Worm (Caenorhabditis elegans) whole organism, young adult: ENCODE measurements around the gene C45B2.6.
A peak's percentile ranks its signal among the peaks of the same experiment; 100 is the strongest.

Source experiments
- F23B12.7 ChIP-seq: sonication (generic microtip); optimal IDR thresholded peaks from 2 replicates; lab custom pipeline; 2017; ENCODE audit warnings: missing genetic modification characterization, mild to moderate bottlenecking, missing compliant biosample characterization, antibody characterized with exemption, moderate library complexity; ENCODE audit not compliant: insufficient read depth
- F33H1.4 ChIP-seq: fragments of 200-800 bp; sonication (Bioruptor generic); IDR thresholded peaks from 2 replicates; pipeline ENCODE4 v1.3.6; 2022; ENCODE audit warnings: missing genetic modification reagents, missing genetic modification characterization, missing compliant biosample characterization
- F49E8.2 ChIP-seq: sonication (generic microtip); optimal IDR thresholded peaks from 3 replicates; lab custom pipeline; 2017; ENCODE audit warnings: missing genetic modification characterization, mild to moderate bottlenecking, missing compliant biosample characterization, antibody characterized with exemption, moderate library complexity; ENCODE audit not compliant: insufficient read depth
- F57A8.1 ChIP-seq: fragments of 200-800 bp; sonication (Bioruptor generic); optimal IDR thresholded peaks from 2 replicates; lab custom pipeline; 2018; ENCODE audit warnings: mild to moderate bottlenecking, missing genetic modification characterization, moderate library complexity, missing compliant biosample characterization
- K11D2.4 ChIP-seq: fragments of 200-800 bp; sonication (Bioruptor generic); IDR thresholded peaks from 2 replicates; pipeline ENCODE4 v1.3.6; 2022; ENCODE audit warnings: missing genetic modification reagents, missing genetic modification characterization, missing compliant biosample characterization
- Y95B8A.8 ChIP-seq: fragments of 200-800 bp; sonication (Bioruptor generic); IDR thresholded peaks from 2 replicates; pipeline ENCODE4 v1.3.6; 2022; ENCODE audit warnings: missing genetic modification reagents, missing genetic modification characterization, missing compliant biosample characterization
- akir-1 ChIP-seq: fragments of 200-800 bp; sonication (Bioruptor generic); optimal IDR thresholded peaks from 2 replicates; lab custom pipeline; 2018; ENCODE audit warnings: mild to moderate bottlenecking, missing genetic modification characterization, moderate library complexity, missing compliant biosample characterization
- ama-1 ChIP-seq, 3 experiments: fragments of 150-350 bp in 1 of 3; sonication (generic microtip) in 2 of 3; optimal IDR thresholded peaks; 2 replicates each; lab custom pipeline; 2014 to 2018; ENCODE audit warnings: missing biosample characterization in 2 of 3, missing genetic modification characterization in 2 of 3, missing genetic modification reagents in 2 of 3
- atf-7 ChIP-seq: sonication (generic microtip); optimal IDR thresholded peaks from 2 replicates; lab custom pipeline; 2017; ENCODE audit warnings: mild to moderate bottlenecking, missing genetic modification characterization, missing compliant biosample characterization
- attf-5 ChIP-seq: fragments of 200-800 bp; sonication (Bioruptor generic); optimal IDR thresholded peaks from 2 replicates; lab custom pipeline; 2018; ENCODE audit warnings: mild to moderate bottlenecking, missing genetic modification characterization, missing compliant biosample characterization
- bed-2 ChIP-seq: fragments of 200-800 bp; sonication (Bioruptor generic); IDR thresholded peaks from 2 replicates; pipeline ENCODE4 v1.3.6; 2022; ENCODE audit warnings: missing genetic modification reagents, missing genetic modification characterization, missing compliant biosample characterization
- ceh-79 ChIP-seq: sonication (generic microtip); optimal IDR thresholded peaks from 2 replicates; lab custom pipeline; 2017; ENCODE audit warnings: mild to moderate bottlenecking, missing genetic modification characterization, missing compliant biosample characterization
- chd-7 ChIP-seq: sonication (generic microtip); optimal IDR thresholded peaks from 2 replicates; lab custom pipeline; 2016; ENCODE audit warnings: mild to moderate bottlenecking, missing genetic modification characterization, moderate library complexity, missing compliant biosample characterization
- egl-18 ChIP-seq: fragments of 200-800 bp; sonication (Bioruptor generic); IDR thresholded peaks from 2 replicates; pipeline ENCODE4 v1.3.6; 2022; ENCODE audit warnings: missing genetic modification reagents, missing genetic modification characterization, missing compliant biosample characterization
- hrde-1 ChIP-seq: sonication (generic microtip); optimal IDR thresholded peaks from 2 replicates; lab custom pipeline; 2016; ENCODE audit warnings: missing genetic modification characterization, mild to moderate bottlenecking, missing compliant biosample characterization, moderate library complexity, missing genotype, missing genetic modification reagents, borderline replicate concordance
- lag-1 ChIP-seq: fragments of 200-800 bp; sonication (Bioruptor generic); IDR thresholded peaks from 2 replicates; pipeline ENCODE4 v1.3.6; 2022; ENCODE audit warnings: missing genetic modification reagents, missing genetic modification characterization, missing compliant biosample characterization
- let-607 ChIP-seq, 2 experiments: fragments of 200-800 bp in 1 of 2; sonication (Bioruptor generic) in 1 of 2; sonication (generic microtip) in 1 of 2; optimal IDR thresholded peaks; 2 replicates each; lab custom pipeline; 2016 to 2018; ENCODE audit warnings: mild to moderate bottlenecking in 2 of 2, missing compliant biosample characterization in 2 of 2, missing genetic modification characterization in 2 of 2, moderate library complexity in 2 of 2, missing genotype in 1 of 2
- lin-26 ChIP-seq: fragments of 200-800 bp; sonication (Bioruptor generic); IDR thresholded peaks from 2 replicates; pipeline ENCODE4 v1.3.6; 2022; ENCODE audit warnings: missing genetic modification reagents, missing genetic modification characterization, missing compliant biosample characterization
- lir-1 ChIP-seq: fragments of 200-800 bp; sonication (Bioruptor generic); conservative IDR thresholded peaks from 2 replicates; pipeline ENCODE4 v1.3.6; 2022; ENCODE audit warnings: missing genetic modification reagents, missing genetic modification characterization, missing compliant biosample characterization
- madf-10 ChIP-seq: sonication (generic microtip); optimal IDR thresholded peaks from 2 replicates; lab custom pipeline; 2016; ENCODE audit warnings: mild to moderate bottlenecking, missing genetic modification characterization, missing compliant biosample characterization
- madf-8 ChIP-seq: fragments of 200-800 bp; sonication (Bioruptor generic); conservative IDR thresholded peaks from 2 replicates; pipeline ENCODE4 v1.3.6; 2022; ENCODE audit warnings: missing genetic modification reagents, missing genetic modification characterization, missing compliant biosample characterization
- mxl-1 ChIP-seq: sonication (generic microtip); optimal IDR thresholded peaks from 2 replicates; lab custom pipeline; 2016; ENCODE audit warnings: missing genetic modification characterization, missing compliant biosample characterization
- nhr-80 ChIP-seq: sonication (generic microtip); optimal IDR thresholded peaks from 2 replicates; lab custom pipeline; 2016; ENCODE audit warnings: missing genetic modification characterization, missing compliant biosample characterization
- pha-4 ChIP-seq: fragments of 150-350 bp; sonication (generic microtip); optimal IDR thresholded peaks from 2 replicates; lab custom pipeline; 2014; ENCODE audit warnings: missing biosample characterization, missing genetic modification reagents, missing genetic modification characterization
- rcor-1 ChIP-seq: fragments of 200-800 bp; sonication (Bioruptor generic); IDR thresholded peaks from 2 replicates; pipeline ENCODE4 v1.3.6; 2022; ENCODE audit warnings: missing genetic modification reagents, missing genetic modification characterization, missing compliant biosample characterization
- repo-1 ChIP-seq: sonication (generic microtip); optimal IDR thresholded peaks from 2 replicates; lab custom pipeline; 2017; ENCODE audit warnings: mild to moderate bottlenecking, missing genetic modification characterization, missing compliant biosample characterization
- rpc-1 ChIP-seq, 2 experiments: fragments of 150-350 bp in 1 of 2; sonication (generic microtip) in 1 of 2; optimal IDR thresholded peaks; 2 replicates each; lab custom pipeline; 2014 to 2018; ENCODE audit warnings: missing biosample characterization in 1 of 2, missing genetic modification characterization in 1 of 2, missing genetic modification reagents in 1 of 2, missing genotype in 1 of 2
- tbp1 ChIP-seq: fragments of 200-800 bp; sonication (Bioruptor generic); optimal IDR thresholded peaks from 2 replicates; lab custom pipeline; 2018; ENCODE audit warnings: mild to moderate bottlenecking, missing genetic modification characterization, missing compliant biosample characterization
- ztf-22 ChIP-seq: fragments of 200-800 bp; sonication (Bioruptor generic); optimal IDR thresholded peaks from 2 replicates; lab custom pipeline; 2018; ENCODE audit warnings: mild to moderate bottlenecking, missing genetic modification characterization, moderate library complexity, missing compliant biosample characterization
- ztf-3 ChIP-seq: fragments of 200-800 bp; sonication (Bioruptor generic); optimal IDR thresholded peaks from 2 replicates; lab custom pipeline; 2018; ENCODE audit warnings: mild to moderate bottlenecking, missing genetic modification characterization, missing compliant biosample characterization

The C45B2.6 gene

DNA sequence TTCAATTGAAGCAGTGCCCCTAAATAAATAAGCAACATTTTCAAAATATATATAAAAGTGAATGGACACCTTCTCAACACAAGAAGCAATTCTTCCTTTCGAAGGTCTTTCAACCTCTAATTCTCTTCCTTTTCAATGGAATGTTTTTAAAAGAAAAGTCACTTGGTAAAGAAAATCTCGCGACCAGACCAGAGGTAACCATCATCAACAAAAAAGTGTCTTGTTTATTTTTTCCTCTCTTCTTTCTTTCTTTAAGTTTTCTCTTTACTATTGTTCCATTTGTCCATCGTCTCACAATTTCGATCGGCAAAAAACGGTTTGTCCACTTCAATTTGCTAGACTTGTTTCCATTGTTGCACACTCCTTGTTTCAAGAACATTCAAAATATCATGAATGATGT is 37.6 kb upstream of the C45B2.6 start, which contains the start of gene C09B8.8:
Gene C09B8.8 (plus strand): TSS at position 397 of the 400 bp plus-strand sequence.
- TF ChIP-seq ztf-3 (GFP tag; lab: Kevin White, UChicago), result no peak
- no peak for TF ChIP-seq F57A8.1 (GFP tag; lab: Kevin White, UChicago)
- TF ChIP-seq mxl-1, result no peak
- TF ChIP-seq madf-8 (GFP tag; lab: Robert Waterston, UW), result no peak
- no peak for TF ChIP-seq ztf-22 (GFP tag; lab: Kevin White, UChicago)
- no peak for TF ChIP-seq lag-1
- TF ChIP-seq let-607 (tag; optimal IDR thresholded peaks at IDR 0.05; lab: Kevin White, UChicago), result no peak
- TF ChIP-seq ceh-79 (tag; lab: Kevin White, UChicago), result no peak
- no peak for TF ChIP-seq tbp1 (GFP tag; lab: Kevin White, UChicago)
- TF ChIP-seq rpc-1 (optimal IDR thresholded peaks at IDR 0.05; lab: Kevin White, UChicago), result no peak
- TF ChIP-seq rpc-1 (tag; optimal IDR thresholded peaks at IDR 0.05; lab: Kevin White, UChicago), result no peak

DNA sequence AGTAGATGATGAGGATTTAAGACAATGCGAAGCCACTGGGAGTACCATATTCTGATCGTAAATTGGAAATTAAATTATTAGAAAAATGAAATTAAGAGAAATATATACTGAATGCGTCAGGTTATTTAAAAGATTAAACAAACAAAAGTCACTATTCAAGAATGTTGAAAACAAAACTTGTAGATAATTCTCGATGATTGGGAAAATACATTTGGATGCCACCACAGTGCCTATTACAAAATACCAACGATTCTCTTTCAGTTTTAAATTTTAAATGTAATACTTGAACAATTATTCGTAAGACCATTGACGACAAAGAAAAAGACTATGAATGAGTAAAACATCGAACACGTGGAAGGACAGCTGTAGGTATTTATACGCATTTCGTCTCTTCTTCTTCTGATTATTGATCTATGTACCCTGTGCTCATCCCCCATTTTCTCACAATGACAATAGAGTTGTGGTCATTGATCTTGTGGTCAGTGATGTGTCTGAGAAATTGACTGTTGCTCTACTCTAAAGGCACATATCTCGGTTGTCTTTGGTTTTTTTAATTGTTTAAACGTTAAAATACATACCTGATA is 32.7 kb upstream of the C45B2.6 start, which contains the start of gene C09B8.4:
Gene C09B8.4 (minus strand): TSS at position 51 of the 584 bp plus-strand sequence.
- TF ChIP-seq F33H1.4 (GFP tag; lab: Robert Waterston, UW) (no peak), nhr-80 (tag; lab: Kevin White, UChicago) (peak; percentile 0), let-607 (tag; optimal IDR thresholded peaks at IDR 0.05; lab: Kevin White, UChicago) (peak in 1 of 2 experiments; percentile 87)

DNA sequence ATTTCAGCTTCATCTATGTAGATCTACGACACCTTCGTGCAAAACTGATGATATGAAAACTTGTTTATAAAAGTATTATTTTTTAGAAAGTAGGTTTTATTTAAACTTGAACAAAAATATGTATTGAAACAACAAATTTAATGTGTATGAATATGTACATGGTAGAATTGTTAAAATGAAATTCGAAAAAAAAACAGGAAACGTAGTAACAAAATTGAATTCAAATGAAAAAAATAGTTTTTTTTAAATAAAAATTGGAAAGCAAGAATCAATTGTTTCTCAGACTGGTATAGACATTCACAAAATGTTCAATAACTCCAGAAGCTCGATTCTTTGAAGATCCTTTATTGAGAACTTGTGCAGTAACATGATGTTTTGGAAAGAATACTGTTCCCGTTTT is 31.9 kb upstream of the C45B2.6 start:
- no peak for TF ChIP-seq madf-10
- TF ChIP-seq lir-1 (GFP tag; lab: Robert Waterston, UW), result no peak
- TF ChIP-seq akir-1 (GFP tag; lab: Kevin White, UChicago), result no peak
- TF ChIP-seq lin-26 (GFP tag; lab: Robert Waterston, UW), result no peak
- no peak for TF ChIP-seq ceh-79 (tag; lab: Kevin White, UChicago)
- TF ChIP-seq F23B12.7 (tag; lab: Kevin White, UChicago), result no peak
- TF ChIP-seq hrde-1 (tag; lab: Kevin White, UChicago), result no peak
- TF ChIP-seq ztf-3 (GFP tag; lab: Kevin White, UChicago), result no peak
- no peak for TF ChIP-seq chd-7 (tag; lab: Kevin White, UChicago)
- TF ChIP-seq, all 124 proteins: peak for 0

DNA sequence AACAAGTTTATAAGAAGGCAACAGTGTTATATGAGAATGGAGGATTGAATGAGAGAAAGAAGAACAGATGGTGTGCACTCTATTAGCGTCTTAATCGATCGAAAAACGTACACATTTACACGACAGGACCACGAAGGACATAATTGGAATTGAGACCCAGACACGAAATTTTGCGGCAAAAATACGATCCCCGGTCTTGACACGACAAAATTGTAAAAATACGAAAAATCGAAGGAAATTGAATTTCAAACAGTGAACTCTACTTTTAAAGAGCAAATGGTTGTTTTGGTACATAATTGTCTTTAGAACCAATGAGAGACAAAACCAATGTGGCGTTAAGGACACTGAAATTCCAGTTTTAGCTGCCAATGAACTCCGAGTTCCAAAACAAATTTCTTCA is 30.2 kb upstream of the C45B2.6 start, which contains the start of gene lelo-3:
Gene lelo-3 (minus strand): TSS at position 101 of the 400 bp plus-strand sequence.
- TF ChIP-seq K11D2.4 (GFP tag; lab: Robert Waterston, UW), result no peak

DNA sequence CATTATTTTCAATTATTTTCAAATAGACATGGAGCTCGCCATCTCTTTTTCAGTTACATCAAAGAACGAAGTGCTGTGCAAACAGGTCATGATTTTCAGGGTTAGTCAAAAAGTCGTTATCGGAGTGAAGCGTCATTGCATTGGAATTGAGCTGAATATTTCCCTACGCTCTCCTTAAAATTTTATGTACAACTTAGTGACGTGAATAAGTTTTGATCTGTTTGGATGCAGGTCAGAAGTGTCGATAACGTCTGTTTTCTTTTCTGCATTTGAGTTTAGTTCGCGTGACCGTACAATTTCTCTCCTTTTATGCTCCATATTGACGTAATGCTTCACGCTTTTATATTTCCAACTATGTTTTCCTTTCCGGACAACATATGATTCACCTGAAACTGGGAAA is 27.7 kb upstream of the C45B2.6 start:
- TF ChIP-seq rcor-1 (no peak), pha-4 (tag; lab: Kevin White, UChicago) (peak; percentile 23), Y95B8A.8 (GFP tag; lab: Robert Waterston, UW) (no peak), attf-5 (GFP tag; lab: Kevin White, UChicago) (no peak), tbp1 (GFP tag; lab: Kevin White, UChicago) (peak; percentile 17), nhr-80 (tag; lab: Kevin White, UChicago) (peak; percentile 80), bed-2 (GFP tag; lab: Robert Waterston, UW) (no peak), F23B12.7 (tag; lab: Kevin White, UChicago) (no peak), ama-1 (optimal IDR thresholded peaks at IDR 0.05; lab: Kevin White, UChicago) (no peak), ama-1 (GFP tag; optimal IDR thresholded peaks at IDR 0.05; lab: Kevin White, UChicago) (no peak), lir-1 (GFP tag; lab: Robert Waterston, UW) (no peak), hrde-1 (tag; lab: Kevin White, UChicago) (no peak), atf-7 (tag; lab: Kevin White, UChicago) (peak; percentile 29), F49E8.2 (tag; lab: Kevin White, UChicago) (no peak), egl-18 (GFP tag; lab: Robert Waterston, UW) (no peak), repo-1 (no peak)
